Worm (Caenorhabditis elegans) whole organism, L2 larva: ENCODE results near the gene cyl-1.
"Not testable (repeated sequence)": the region's sequence is repeated elsewhere in the genome, so short reads cannot be mapped to it uniquely, and the experiment has no call there.

Experiments
- F13H6.1 ChIP-seq: sonication (generic microtip); optimal IDR thresholded peaks from 2 replicates; lab custom pipeline; 2016; ENCODE audit warnings: missing genetic modification characterization, missing compliant biosample characterization
- ZK546.5 ChIP-seq: sonication (generic microtip); optimal IDR thresholded peaks from 2 replicates; lab custom pipeline; 2017; ENCODE audit warnings: missing biosample characterization, missing genetic modification characterization
- alr-1 ChIP-seq: fragments of 150-350 bp; optimal IDR thresholded peaks from 2 replicates; lab custom pipeline; 2014; ENCODE audit warnings: missing biosample characterization, missing genetic modification characterization
- aly-2 ChIP-seq: fragments of 150-350 bp; optimal IDR thresholded peaks from 2 replicates; lab custom pipeline; 2014; ENCODE audit warnings: missing biosample characterization, missing genetic modification characterization
- ama-1 ChIP-seq: fragments of 150-350 bp; optimal IDR thresholded peaks from 2 replicates; lab custom pipeline; 2018; ENCODE audit warnings: inconsistent platforms
- blmp-1 ChIP-seq: sonication (generic microtip); optimal IDR thresholded peaks from 2 replicates; lab custom pipeline; 2017; ENCODE audit warnings: missing genetic modification characterization, mild to moderate bottlenecking, missing compliant biosample characterization, antibody characterized with exemption, moderate library complexity; ENCODE audit not compliant: insufficient read depth
- ceh-16 ChIP-seq: fragments of 150-350 bp; optimal IDR thresholded peaks from 2 replicates; lab custom pipeline; 2014; ENCODE audit warnings: missing biosample characterization, missing genetic modification characterization
- ceh-82 ChIP-seq: fragments of 150-350 bp; optimal IDR thresholded peaks from 2 replicates; lab custom pipeline; 2014; ENCODE audit warnings: missing biosample characterization, missing genetic modification characterization
- crh-2 ChIP-seq: sonication (generic microtip); optimal IDR thresholded peaks from 2 replicates; lab custom pipeline; 2017; ENCODE audit warnings: missing biosample characterization, missing genetic modification characterization
- elt-1 ChIP-seq: fragments of 150-350 bp; optimal IDR thresholded peaks from 2 replicates; lab custom pipeline; 2014; ENCODE audit warnings: missing biosample characterization, missing genetic modification characterization
- elt-3 ChIP-seq: sonication (generic microtip); optimal IDR thresholded peaks from 2 replicates; lab custom pipeline; 2017; ENCODE audit warnings: missing biosample characterization, missing genetic modification characterization
- fos-1 ChIP-seq: fragments of 150-350 bp; optimal IDR thresholded peaks from 2 replicates; lab custom pipeline; 2014; ENCODE audit warnings: missing biosample characterization, missing genetic modification characterization
- gmeb-1 ChIP-seq: fragments of 150-350 bp; optimal IDR thresholded peaks from 2 replicates; lab custom pipeline; 2014; ENCODE audit warnings: missing biosample characterization, missing genetic modification characterization
- lin-13 ChIP-seq: fragments of 150-350 bp; optimal IDR thresholded peaks from 2 replicates; lab custom pipeline; 2014; ENCODE audit warnings: missing biosample characterization, missing genetic modification reagents, missing genetic modification characterization
- lsy-2 ChIP-seq, 2 experiments: fragments of 150-350 bp in 1 of 2; sonication (generic microtip) in 1 of 2; optimal IDR thresholded peaks; 2 replicates each; lab custom pipeline; 2014 to 2017; ENCODE audit warnings: missing biosample characterization in 2 of 2, missing genetic modification characterization in 2 of 2
- mdl-1 ChIP-seq, 2 experiments: fragments of 150-350 bp in 1 of 2; sonication (generic microtip) in 1 of 2; optimal IDR thresholded peaks; 2 replicates each; lab custom pipeline; 2017; ENCODE audit warnings: missing biosample characterization in 2 of 2, missing genetic modification characterization in 2 of 2
- nhr-237 ChIP-seq: fragments of 150-350 bp; optimal IDR thresholded peaks from 2 replicates; lab custom pipeline; 2014; ENCODE audit warnings: missing biosample characterization, missing genetic modification characterization
- nhr-6 ChIP-seq: fragments of 150-350 bp; optimal IDR thresholded peaks from 2 replicates; lab custom pipeline; 2014; ENCODE audit warnings: missing biosample characterization, missing genetic modification characterization
- peb-1 ChIP-seq: fragments of 150-350 bp; optimal IDR thresholded peaks from 2 replicates; lab custom pipeline; 2014; ENCODE audit warnings: missing biosample characterization, missing genetic modification characterization
- skn-1 ChIP-seq: sonication (generic microtip); optimal IDR thresholded peaks from 2 replicates; lab custom pipeline; 2017; ENCODE audit warnings: missing biosample characterization, missing genetic modification characterization
- sma-3 ChIP-seq: sonication (generic microtip); optimal IDR thresholded peaks from 2 replicates; lab custom pipeline; 2016; ENCODE audit warnings: missing genetic modification reagents, missing genetic modification characterization, missing compliant biosample characterization
- sma-9 ChIP-seq, 2 experiments: fragments of 150-350 bp in 1 of 2; sonication (generic microtip) in 1 of 2; optimal IDR thresholded peaks; 2 replicates each; lab custom pipeline; 2014 to 2016; ENCODE audit warnings: missing genetic modification characterization in 2 of 2, mild to moderate bottlenecking in 1 of 2, missing biosample characterization in 1 of 2, missing compliant biosample characterization in 1 of 2, missing genetic modification reagents in 1 of 2, moderate library complexity in 1 of 2
- snpc-4 ChIP-seq: fragments of 150-350 bp; optimal IDR thresholded peaks from 2 replicates; lab custom pipeline; 2014; ENCODE audit warnings: missing biosample characterization, missing genetic modification characterization
- unc-55 ChIP-seq: fragments of 150-350 bp; sonication (generic microtip); optimal IDR thresholded peaks from 3 replicates; lab custom pipeline; 2014; ENCODE audit warnings: missing biosample characterization, missing genetic modification reagents, missing genetic modification characterization
- unc-62 ChIP-seq: fragments of 150-350 bp; optimal IDR thresholded peaks from 2 replicates; lab custom pipeline; 2014; ENCODE audit warnings: missing biosample characterization, missing genetic modification reagents, missing genetic modification characterization
- zag-1 ChIP-seq: fragments of 150-350 bp; optimal IDR thresholded peaks from 2 replicates; lab custom pipeline; 2014; ENCODE audit warnings: missing biosample characterization, missing genetic modification characterization
- ztf-1 ChIP-seq: fragments of 200-800 bp; sonication (Bioruptor generic); conservative IDR thresholded peaks from 2 replicates; pipeline ENCODE4 v1.3.6; 2022; ENCODE audit warnings: missing genetic modification characterization, missing compliant biosample characterization
- ztf-11 ChIP-seq: sonication (generic microtip); optimal IDR thresholded peaks from 2 replicates; lab custom pipeline; 2017; ENCODE audit warnings: missing biosample characterization, missing genetic modification characterization
- ztf-4 ChIP-seq: fragments of 150-350 bp; optimal IDR thresholded peaks from 2 replicates; lab custom pipeline; 2014; ENCODE audit warnings: missing biosample characterization, missing genetic modification characterization

cyl-1 gene

ce11 chrV:12020940-12021339, 27.4 kb upstream of the cyl-1 start:
- peak; percentile 58 for TF ChIP-seq fos-1 (tag; lab: Kevin White, UChicago)
- no peak for TF ChIP-seq ceh-16 (tag; lab: Kevin White, UChicago)

ce11 chrV:12020026-12020425, 26.5 kb upstream of the cyl-1 start, which contains the start of gene F10C2.3:
F10C2.3 (plus strand) TSS chrV:12020326.
- not testable (repeated sequence) for TF ChIP-seq snpc-4 (tag; lab: Kevin White, UChicago); lsy-2 (tag; optimal IDR thresholded peaks at IDR 0.05; lab: Kevin White, UChicago); elt-1 (tag; lab: Kevin White, UChicago)

DNA sequence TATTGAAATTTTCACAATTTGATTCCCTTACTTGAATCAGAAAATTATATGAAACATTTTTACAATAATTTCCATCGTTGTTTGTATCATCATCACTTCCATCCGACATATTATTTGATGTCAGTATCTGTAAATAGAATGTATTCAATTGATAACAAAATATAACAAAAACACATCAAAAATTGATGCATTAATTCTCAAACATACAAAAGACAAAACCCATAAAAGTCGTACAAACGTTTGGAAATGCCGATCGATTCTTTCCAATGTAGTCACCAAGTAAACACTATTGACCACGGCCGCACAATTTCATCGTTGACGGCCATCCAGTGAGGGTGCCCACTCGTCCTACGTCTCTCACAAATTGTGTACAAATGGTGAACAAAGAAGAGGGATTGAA, 19.8 kb upstream of the cyl-1 start, which contains the start of gene add-2:
Gene add-2 (minus strand): TSS at position 109 of the 400 bp plus-strand sequence.
- TF ChIP-seq blmp-1 (tag; lab: Kevin White, UChicago) = no peak

- TF ChIP-seq sma-9 (GFP tag; optimal IDR thresholded peaks at IDR 0.05; lab: Kevin White, UChicago) = peak; percentile 11
- TF ChIP-seq sma-9 (tag; optimal IDR thresholded peaks at IDR 0.05; lab: Kevin White, UChicago) = no peak
- no peak for TF ChIP-seq ama-1 (lab: Kevin White, UChicago)
- no peak for TF ChIP-seq F13H6.1 (tag; lab: Kevin White, UChicago)
- TF ChIP-seq blmp-1 (tag; lab: Kevin White, UChicago) = peak; percentile 95
- peak; percentile 20 for TF ChIP-seq fos-1 (tag; lab: Kevin White, UChicago)
Observed at ce11 chrV:12011686-12012085, 18.2 kb upstream of the cyl-1 start.

DNA sequence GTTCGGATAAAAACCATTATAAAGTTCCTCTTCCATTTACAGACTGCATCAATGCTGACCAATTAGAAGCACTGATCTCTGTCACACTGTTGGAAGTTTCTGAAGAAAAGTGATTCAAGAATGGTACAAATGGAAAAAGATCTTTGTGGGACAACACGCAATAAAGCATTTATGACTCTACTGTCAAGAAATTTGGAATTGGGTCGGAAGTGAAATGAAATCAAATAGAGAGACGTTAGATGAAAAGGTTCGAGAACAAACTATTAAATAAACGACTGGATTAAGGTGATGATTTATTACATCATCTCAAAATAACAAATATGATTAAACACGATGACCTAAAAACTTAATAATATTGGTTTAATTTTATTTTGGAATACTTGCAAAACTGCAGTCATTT, 13.0 kb upstream of the cyl-1 start, which contains the start of gene F57F5.3:
Gene F57F5.3 (minus strand): TSS at position 101 of the 400 bp plus-strand sequence.
- TF ChIP-seq unc-62 (GFP tag; lab: Kevin White, UChicago) = no peak
- no peak for TF ChIP-seq aly-2 (tag; lab: Kevin White, UChicago)
- no peak for TF ChIP-seq mdl-1 (tag; optimal IDR thresholded peaks at IDR 0.05; lab: Kevin White, UChicago)
- TF ChIP-seq sma-9 (GFP tag; optimal IDR thresholded peaks at IDR 0.05; lab: Kevin White, UChicago) = no peak
- TF ChIP-seq sma-9 (tag; optimal IDR thresholded peaks at IDR 0.05; lab: Kevin White, UChicago) = no peak
- TF ChIP-seq zag-1 (tag; lab: Kevin White, UChicago) = no peak
- no peak for TF ChIP-seq sma-3
- no peak for TF ChIP-seq ztf-4 (tag; lab: Kevin White, UChicago)
- TF ChIP-seq ZK546.5 = no peak
- no peak for TF ChIP-seq ztf-11 (tag; lab: Kevin White, UChicago)
- TF ChIP-seq blmp-1 (tag; lab: Kevin White, UChicago) = no peak
- TF ChIP-seq elt-3 (tag; lab: Kevin White, UChicago) = no peak
- TF ChIP-seq skn-1 (tag; lab: Kevin White, UChicago) = no peak
- TF ChIP-seq alr-1 (tag; lab: Kevin White, UChicago) = no peak
- no peak for TF ChIP-seq lsy-2 (tag; optimal IDR thresholded peaks at IDR 0.05; lab: Kevin White, UChicago)
- TF ChIP-seq unc-55 = no peak
- no peak for TF ChIP-seq ceh-82 (tag; lab: Kevin White, UChicago)
- TF ChIP-seq crh-2 = no peak
- TF ChIP-seq nhr-6 (tag; lab: Kevin White, UChicago) = no peak
- TF ChIP-seq peb-1 (tag; lab: Kevin White, UChicago) = no peak
- TF ChIP-seq nhr-237 = no peak

- TF ChIP-seq crh-2 (peak; percentile 38), ztf-1 (no peak), fos-1 (tag; lab: Kevin White, UChicago) (peak; percentile 16), lin-13 (GFP tag; lab: Kevin White, UChicago) (peak; percentile 38), gmeb-1 (tag; lab: Kevin White, UChicago) (peak; percentile 9)
Observed at ce11 chrV:12004501-12004940, 11.0 kb upstream of the cyl-1 start.
